Fruit fly (Drosophila melanogaster) whole organism, pupa: ENCODE data around the gene CG15145.

Experiments
- CG13204 ChIP-seq: fragments of 200-800 bp; sonication (Bioruptor generic); optimal IDR thresholded peaks from 2 replicates; lab custom pipeline; 2018; ENCODE audit warnings: missing biosample characterization, mild to moderate bottlenecking, missing genetic modification characterization, moderate library complexity
- CG14655 ChIP-seq: fragments of 200-800 bp; sonication (Bioruptor generic); optimal IDR thresholded peaks from 3 replicates; lab custom pipeline; 2017; ENCODE audit warnings: mild to moderate bottlenecking, missing biosample characterization, missing genetic modification reagents, missing genetic modification characterization
- CG32121 ChIP-seq: fragments of 200-800 bp; sonication (Bioruptor generic); IDR thresholded peaks from 2 replicates; pipeline ENCODE4 v1.3.6; 2022; ENCODE audit warnings: missing biosample characterization, missing genetic modification characterization
- CG34367 ChIP-seq: fragments of 200-800 bp; sonication (Bioruptor generic); optimal IDR thresholded peaks from 2 replicates; lab custom pipeline; 2018; ENCODE audit warnings: missing biosample characterization, mild to moderate bottlenecking, missing genetic modification characterization
- CG4496 ChIP-seq: fragments of 200-800 bp; sonication (Bioruptor generic); IDR thresholded peaks from 3 replicates; pipeline ENCODE4 v1.3.6; 2022; ENCODE audit warnings: missing biosample characterization, missing genetic modification characterization
- CG8301 ChIP-seq: fragments of 200-800 bp; sonication (Bioruptor generic); optimal IDR thresholded peaks from 2 replicates; lab custom pipeline; 2018; ENCODE audit warnings: missing biosample characterization, mild to moderate bottlenecking, missing genetic modification characterization
- EcR ChIP-seq: fragments of 200-800 bp; sonication (Bioruptor generic); optimal IDR thresholded peaks from 3 replicates; lab custom pipeline; 2019; ENCODE audit warnings: missing biosample characterization, missing genetic modification characterization, mild to moderate bottlenecking, moderate library complexity, missing genetic modification reagents
- Ets98B ChIP-seq: fragments of 200-800 bp; sonication (Bioruptor generic); IDR thresholded peaks from 2 replicates; pipeline ENCODE4 v1.3.6; 2022; ENCODE audit warnings: missing biosample characterization, missing genetic modification characterization
- Pif1A ChIP-seq: fragments of 200-800 bp; sonication (Bioruptor generic); optimal IDR thresholded peaks from 3 replicates; lab custom pipeline; 2016; ENCODE audit warnings: missing biosample characterization, missing genetic modification characterization
- Pif1B ChIP-seq: fragments of 200-800 bp; sonication (Bioruptor generic); optimal IDR thresholded peaks from 3 replicates; lab custom pipeline; 2016; ENCODE audit warnings: missing biosample characterization, missing genetic modification characterization
- fd96Ca ChIP-seq: fragments of 200-800 bp; sonication (Bioruptor generic); IDR thresholded peaks from 3 replicates; pipeline ENCODE4 v1.3.6; 2022; ENCODE audit warnings: missing biosample characterization, missing genetic modification characterization
- gl ChIP-seq: fragments of 200-800 bp; sonication (Bioruptor generic); optimal IDR thresholded peaks from 2 replicates; lab custom pipeline; 2018; ENCODE audit warnings: missing biosample characterization, mild to moderate bottlenecking, missing genetic modification characterization

- TF ChIP-seq CG8301 (tag; lab: Kevin White, UChicago) (no peak), Ets98B (GFP tag; lab: Robert Waterston, UW) (no peak), CG32121 (GFP tag; lab: Robert Waterston, UW) (no peak), fd96Ca (GFP tag; lab: Robert Waterston, UW) (no peak), gl (tag; lab: Kevin White, UChicago) (no peak), CG4496 (no peak), EcR (no peak), CG34367 (tag; lab: Kevin White, UChicago) (no peak), CG13204 (GFP tag; lab: Kevin White, UChicago) (no peak), CG14655 (GFP tag; lab: Kevin White, UChicago) (no peak), Pif1B (no peak), Pif1A (no peak)
Measured at dm6 chr2L:17498721-17499120, 33.3 kb downstream of the CG15145 start, which contains the start of gene CG15142.
